Worm (Caenorhabditis elegans) whole organism, L4 larva: ENCODE measurements around the gene T09E8.4.

Experiments used
- D1046.2 ChIP-seq: fragments of 200-800 bp; sonication (Bioruptor generic); IDR thresholded peaks from 2 replicates; pipeline ENCODE4 v1.3.6; 2022; ENCODE audit warnings: missing genetic modification characterization, missing compliant biosample characterization
- F10B5.3 ChIP-seq: sonication (generic microtip); optimal IDR thresholded peaks from 2 replicates; lab custom pipeline; 2016; ENCODE audit warnings: mild to moderate bottlenecking, missing genetic modification characterization, missing compliant biosample characterization
- F26F4.8 ChIP-seq: fragments of 200-800 bp; sonication (Bioruptor generic); conservative IDR thresholded peaks from 2 replicates; pipeline ENCODE4 v1.3.6; 2022; ENCODE audit warnings: missing genetic modification characterization, missing compliant biosample characterization
- T26A8.4 ChIP-seq: fragments of 200-800 bp; sonication (Bioruptor generic); IDR thresholded peaks from 2 replicates; pipeline ENCODE4 v1.3.6; 2022; ENCODE audit warnings: missing genetic modification characterization, missing compliant biosample characterization
- Y105C5A.15 ChIP-seq: fragments of 200-800 bp; sonication (Bioruptor generic); IDR thresholded peaks from 2 replicates; pipeline ENCODE4 v1.3.6; 2022; ENCODE audit warnings: missing genetic modification characterization, missing compliant biosample characterization
- aha-1 ChIP-seq: fragments of 150-350 bp; peaks from one replicate; lab custom pipeline; 2014; ENCODE audit warnings: missing biosample characterization, missing genetic modification characterization
- arid-1 ChIP-seq: fragments of 200-800 bp; sonication (Bioruptor generic); conservative IDR thresholded peaks from 2 replicates; pipeline ENCODE4 v1.3.6; 2022; ENCODE audit warnings: missing genetic modification reagents, missing genetic modification characterization, missing compliant biosample characterization
- ceh-62 ChIP-seq: sonication (generic microtip); optimal IDR thresholded peaks from 2 replicates; lab custom pipeline; 2017; ENCODE audit warnings: missing biosample characterization, missing genetic modification characterization
- daf-12 ChIP-seq: fragments of 150-350 bp; optimal IDR thresholded peaks from 2 replicates; lab custom pipeline; 2014; ENCODE audit warnings: missing biosample characterization, missing genetic modification reagents, missing genetic modification characterization
- dmd-6 ChIP-seq: fragments of 200-800 bp; sonication (Bioruptor generic); IDR thresholded peaks from 2 replicates; pipeline ENCODE4 v1.3.6; 2022; ENCODE audit warnings: missing genetic modification reagents, missing genetic modification characterization, missing compliant biosample characterization
- dmd-8 ChIP-seq: fragments of 200-800 bp; sonication (Bioruptor generic); IDR thresholded peaks from 2 replicates; pipeline ENCODE4 v1.3.6; 2022; ENCODE audit warnings: missing genetic modification characterization, missing compliant biosample characterization
- dve-1 ChIP-seq: sonication (generic microtip); optimal IDR thresholded peaks from 2 replicates; lab custom pipeline; 2017; ENCODE audit warnings: antibody characterized with exemption, mild to moderate bottlenecking, missing genetic modification characterization, missing compliant biosample characterization; ENCODE audit not compliant: insufficient read depth
- egl-27 ChIP-seq: sonication (generic microtip); optimal IDR thresholded peaks from 3 replicates; lab custom pipeline; 2017; ENCODE audit warnings: missing biosample characterization, missing genetic modification reagents, missing genetic modification characterization
- egl-43 ChIP-seq: fragments of 200-800 bp; sonication (Bioruptor generic); IDR thresholded peaks from 2 replicates; pipeline ENCODE4 v1.3.6; 2022; ENCODE audit warnings: missing genetic modification reagents, missing genetic modification characterization, missing compliant biosample characterization
- hlh-11 ChIP-seq: fragments of 200-800 bp; sonication (Bioruptor generic); optimal IDR thresholded peaks from 2 replicates; lab custom pipeline; 2018; ENCODE audit warnings: mild to moderate bottlenecking, missing genetic modification characterization, missing compliant biosample characterization
- lir-3 ChIP-seq: sonication (generic microtip); optimal IDR thresholded peaks from 2 replicates; lab custom pipeline; 2016; ENCODE audit warnings: mild to moderate bottlenecking, missing genetic modification characterization, missing compliant biosample characterization
- nhr-10 ChIP-seq: fragments of 150-350 bp; optimal IDR thresholded peaks from 2 replicates; lab custom pipeline; 2014; ENCODE audit warnings: missing biosample characterization, missing genetic modification characterization
- nhr-102 ChIP-seq: sonication (generic microtip); optimal IDR thresholded peaks from 2 replicates; lab custom pipeline; 2016; ENCODE audit warnings: mild to moderate bottlenecking, missing genetic modification characterization, moderate library complexity, missing compliant biosample characterization
- nhr-111 ChIP-seq: fragments of 200-800 bp; sonication (Bioruptor generic); optimal IDR thresholded peaks from 2 replicates; lab custom pipeline; 2018; ENCODE audit warnings: mild to moderate bottlenecking, missing genetic modification characterization, missing compliant biosample characterization
- nhr-25 ChIP-seq: sonication (generic microtip); optimal IDR thresholded peaks from 2 replicates; lab custom pipeline; 2017; ENCODE audit warnings: missing genetic modification characterization, mild to moderate bottlenecking, missing compliant biosample characterization, antibody characterized with exemption, moderate library complexity, borderline replicate concordance; ENCODE audit not compliant: insufficient read depth
- nhr-41 ChIP-seq: fragments of 200-800 bp; sonication (Bioruptor generic); IDR thresholded peaks from 2 replicates; pipeline ENCODE4 v1.3.6; 2022; ENCODE audit warnings: missing genetic modification reagents, missing genetic modification characterization, missing compliant biosample characterization
- nhr-77 ChIP-seq: fragments of 150-350 bp; optimal IDR thresholded peaks from 2 replicates; lab custom pipeline; 2014; ENCODE audit warnings: missing biosample characterization, missing genetic modification characterization
- pha-4 ChIP-seq, 2 experiments: fragments of 150-350 bp in 1 of 2; fragments of 200-800 bp in 1 of 2; sonication (Bioruptor generic) in 1 of 2; IDR thresholded peaks in 1 of 2; optimal IDR thresholded peaks in 1 of 2; 2 replicates each; pipeline versions ENCODE4 v1.3.6 to Lab custom; 2014 to 2022; ENCODE audit warnings: missing genetic modification characterization in 2 of 2, missing genetic modification reagents in 2 of 2, missing biosample characterization in 1 of 2, missing compliant biosample characterization in 1 of 2
- php-3 ChIP-seq: fragments of 200-800 bp; sonication (Bioruptor generic); IDR thresholded peaks from 2 replicates; pipeline ENCODE4 v1.3.6; 2022; ENCODE audit warnings: missing genetic modification reagents, missing genetic modification characterization, missing compliant biosample characterization
- pqm-1 ChIP-seq: sonication (generic microtip); optimal IDR thresholded peaks from 2 replicates; lab custom pipeline; 2017; ENCODE audit warnings: missing biosample characterization, missing genetic modification characterization
- set-16 ChIP-seq: fragments of 200-800 bp; sonication (Bioruptor generic); IDR thresholded peaks from 2 replicates; pipeline ENCODE4 v1.3.6; 2022; ENCODE audit warnings: missing genetic modification reagents, missing genetic modification characterization, missing compliant biosample characterization
- spr-1 ChIP-seq: sonication (generic microtip); optimal IDR thresholded peaks from 2 replicates; lab custom pipeline; 2016; ENCODE audit warnings: mild to moderate bottlenecking, missing genetic modification characterization, missing compliant biosample characterization
- spr-3 ChIP-seq: fragments of 200-800 bp; sonication (Bioruptor generic); optimal IDR thresholded peaks from 2 replicates; lab custom pipeline; 2018; ENCODE audit warnings: mild to moderate bottlenecking, missing genetic modification characterization, missing compliant biosample characterization
- unc-39 ChIP-seq: sonication (generic microtip); optimal IDR thresholded peaks from 2 replicates; lab custom pipeline; 2017; ENCODE audit warnings: missing biosample characterization, missing genetic modification characterization
- unc-62 ChIP-seq, 3 experiments: fragments of 150-350 bp in 1 of 3; sonication (generic microtip); optimal IDR thresholded peaks in 2 of 3; peaks in 1 of 3; 1 replicate in 1 of 3; 2 replicates in 2 of 3; lab custom pipeline; 2014 to 2017; ENCODE audit warnings: missing biosample characterization in 3 of 3, missing genetic modification characterization in 3 of 3, missing genetic modification reagents in 3 of 3, missing genotype in 1 of 3
- zip-2 ChIP-seq: fragments of 150-350 bp; optimal IDR thresholded peaks from 2 replicates; lab custom pipeline; 2014; ENCODE audit warnings: missing biosample characterization, missing genetic modification characterization
- ztf-11 ChIP-seq: fragments of 150-350 bp; optimal IDR thresholded peaks from 2 replicates; lab custom pipeline; 2014; ENCODE audit warnings: missing biosample characterization, missing genetic modification characterization

T09E8.4 gene

DNA sequence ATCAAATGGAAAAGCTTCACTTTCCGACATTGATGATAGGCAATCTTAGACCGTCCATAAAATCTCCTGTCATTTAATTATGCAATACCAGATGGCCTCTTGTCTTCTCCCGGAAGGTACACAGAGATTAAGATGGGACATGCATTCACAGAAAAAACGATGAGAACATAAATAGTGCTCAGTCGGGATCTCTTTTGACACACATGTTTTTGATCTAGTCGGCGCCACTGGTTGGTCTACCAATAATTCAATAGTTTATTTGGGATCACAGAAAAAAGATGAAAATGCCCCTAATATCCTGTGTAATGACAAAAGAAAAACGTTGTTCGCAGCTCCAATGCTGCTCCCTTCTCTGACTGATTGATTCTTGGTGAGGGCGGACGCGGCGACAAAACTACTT, 23.0 kb downstream of the T09E8.4 start:
- TF ChIP-seq dmd-8 (GFP tag; lab: Robert Waterston, UW) (no peak), aha-1 (tag; lab: Kevin White, UChicago) (peak; percentile 60), nhr-77 (no peak)

DNA sequence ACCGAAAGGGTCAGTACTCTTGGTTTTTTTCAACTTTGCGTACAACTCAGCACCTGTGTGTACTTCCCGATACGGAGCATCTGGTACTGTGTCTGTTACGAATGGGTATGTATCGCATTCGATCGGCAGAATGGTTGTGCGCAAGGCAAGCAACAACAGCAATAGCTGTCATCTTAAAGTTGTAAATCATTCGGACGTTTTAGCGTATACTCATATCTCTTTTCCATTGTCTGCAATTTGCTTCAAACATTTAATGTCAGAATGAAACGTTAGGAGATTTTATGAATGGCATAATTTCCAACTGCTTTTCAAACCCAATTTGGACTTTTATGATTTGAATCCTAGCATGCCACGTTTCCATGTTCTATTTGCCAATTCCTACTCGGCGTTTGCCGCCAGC, 27.0 kb downstream of the T09E8.4 start:
- TF ChIP-seq zip-2 (tag; lab: Kevin White, UChicago), result no peak
- TF ChIP-seq unc-62 (GFP tag; optimal IDR thresholded peaks at IDR 0.05 in 1 of 2; lab: Kevin White, UChicago), result peak in 1 of 2 experiments; percentile 38
- TF ChIP-seq unc-62 (tag; optimal IDR thresholded peaks at IDR 0.05; lab: Kevin White, UChicago), result no peak
- TF ChIP-seq, all 104 proteins: peak for 1

DNA sequence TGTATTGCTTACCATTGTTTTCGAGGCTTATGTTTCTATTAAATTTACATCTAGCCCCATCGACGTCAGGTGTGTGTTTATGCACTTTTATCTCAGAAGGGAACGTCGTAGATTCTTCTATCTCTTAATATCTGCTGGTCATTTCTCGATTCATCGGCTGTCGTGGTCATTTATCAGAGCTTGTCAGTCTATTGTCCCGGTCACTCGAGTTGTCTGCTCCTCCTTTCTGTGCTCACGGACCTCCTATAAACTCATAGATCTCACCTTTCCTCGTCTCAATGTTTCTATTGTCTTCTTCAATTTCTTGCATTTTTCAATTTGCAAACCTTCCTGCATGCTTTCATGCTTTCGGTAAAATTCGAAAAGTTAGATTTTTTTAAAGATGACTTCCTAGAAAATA, 29.8 kb downstream of the T09E8.4 start:
- TF ChIP-seq nhr-102 (no peak), nhr-10 (tag; lab: Kevin White, UChicago) (no peak), ceh-62 (tag; lab: Kevin White, UChicago) (no peak), Y105C5A.15 (GFP tag; lab: Robert Waterston, UW) (no peak), nhr-111 (no peak), nhr-25 (tag; lab: Kevin White, UChicago) (no peak), F10B5.3 (no peak), nhr-77 (no peak), F26F4.8 (GFP tag; lab: Robert Waterston, UW) (no peak), lir-3 (no peak)

DNA sequence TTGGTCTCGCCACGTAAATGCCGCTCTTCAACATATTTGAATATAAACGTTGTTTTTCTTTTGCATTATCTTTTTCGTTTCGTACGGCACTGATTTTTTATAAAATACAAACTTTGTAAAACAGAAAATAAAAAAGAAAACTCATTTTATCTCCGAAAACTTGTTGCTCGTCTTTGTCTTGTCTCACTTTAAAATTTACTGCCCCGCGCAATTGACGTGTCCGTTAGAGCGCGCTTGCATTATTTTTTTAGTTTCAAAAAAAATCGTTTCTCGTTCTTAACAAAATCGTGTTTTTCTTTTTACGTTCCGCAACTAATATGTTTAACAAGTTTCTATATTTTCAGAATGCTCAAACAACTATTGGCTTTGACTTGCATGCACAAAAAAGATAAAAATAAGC, 31.5 kb downstream of the T09E8.4 start, which contains the start of gene noca-1:
TSS of gene noca-1 (plus strand) at position 345 of the 400 bp plus-strand sequence.
- TF ChIP-seq D1046.2 (GFP tag; lab: Robert Waterston, UW), result no peak
- TF ChIP-seq nhr-41 (GFP tag; lab: Robert Waterston, UW), result no peak
- TF ChIP-seq php-3 (GFP tag; lab: Robert Waterston, UW), result no peak
- no peak for TF ChIP-seq egl-43 (GFP tag; lab: Robert Waterston, UW)
- no peak for TF ChIP-seq pha-4 (GFP tag; IDR thresholded peaks at IDR 0.05; lab: Robert Waterston, UW)
- TF ChIP-seq pha-4 (tag; optimal IDR thresholded peaks at IDR 0.05; lab: Kevin White, UChicago), result no peak
- no peak for TF ChIP-seq dve-1 (tag; lab: Kevin White, UChicago)

DNA sequence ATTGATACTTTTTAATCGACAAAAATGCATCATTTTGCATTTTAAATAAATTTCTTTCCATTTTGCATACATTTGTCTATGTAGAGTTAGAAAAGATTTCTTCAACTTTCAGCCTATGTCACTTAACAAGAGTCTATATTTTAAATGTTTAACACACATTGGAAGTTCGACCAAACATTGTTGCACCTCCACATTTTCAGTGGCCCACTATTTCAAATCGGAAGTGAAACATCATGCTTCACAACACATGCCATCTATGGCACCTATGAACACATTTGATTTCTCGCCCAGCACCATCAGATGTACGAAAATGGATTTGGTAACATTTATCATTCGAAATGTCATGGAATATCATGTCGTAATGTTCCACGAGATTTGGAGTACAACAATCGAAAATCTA, 45.4 kb downstream of the T09E8.4 start, which contains the start of gene dhc-3:
TSS of gene dhc-3 (plus strand) at position 301 of the 400 bp plus-strand sequence.
- no peak for TF ChIP-seq egl-27 (tag; lab: Kevin White, UChicago)
- no peak for TF ChIP-seq hlh-11 (tag; lab: Kevin White, UChicago)
- TF ChIP-seq egl-43 (GFP tag; lab: Robert Waterston, UW), result no peak
- no peak for TF ChIP-seq dve-1 (tag; lab: Kevin White, UChicago)
- TF ChIP-seq pha-4 (GFP tag; IDR thresholded peaks at IDR 0.05; lab: Robert Waterston, UW), result no peak
- TF ChIP-seq pha-4 (tag; optimal IDR thresholded peaks at IDR 0.05; lab: Kevin White, UChicago), result no peak
- TF ChIP-seq daf-12, result no peak
- no peak for TF ChIP-seq spr-1 (tag; lab: Kevin White, UChicago)
- TF ChIP-seq T26A8.4 (GFP tag; lab: Robert Waterston, UW), result no peak
- no peak for TF ChIP-seq spr-3 (GFP tag; lab: Kevin White, UChicago)
- TF ChIP-seq ztf-11, result no peak
- TF ChIP-seq php-3 (GFP tag; lab: Robert Waterston, UW), result no peak
- TF ChIP-seq unc-39, result no peak
- no peak for TF ChIP-seq dmd-6
- TF ChIP-seq set-16, result no peak
- TF ChIP-seq arid-1, result no peak
- TF ChIP-seq pqm-1 (tag; lab: Kevin White, UChicago), result no peak
